Fruit fly (Drosophila melanogaster) whole organism, embryonic: ENCODE results near the gene CG32483.

Experiments used
- CG12236 ChIP-seq: fragments of 200-800 bp; sonication (Bioruptor generic); optimal IDR thresholded peaks from 2 replicates; lab custom pipeline; 2016; ENCODE audit warnings: missing biosample characterization, missing genetic modification characterization
- Dip3 ChIP-seq: fragments of 200-800 bp; sonication (Bioruptor generic); optimal IDR thresholded peaks from 3 replicates; lab custom pipeline; 2016; ENCODE audit warnings: missing biosample characterization, missing genetic modification characterization
- kay ChIP-seq: fragments of 200-800 bp; sonication (Bioruptor generic); optimal IDR thresholded peaks from 2 replicates; lab custom pipeline; 2016; ENCODE audit warnings: missing biosample characterization, missing genetic modification characterization
- repo ChIP-seq: fragments of 200-800 bp; sonication (Bioruptor generic); optimal IDR thresholded peaks from 2 replicates; lab custom pipeline; 2016; ENCODE audit warnings: missing biosample characterization, missing genetic modification characterization

DNA sequence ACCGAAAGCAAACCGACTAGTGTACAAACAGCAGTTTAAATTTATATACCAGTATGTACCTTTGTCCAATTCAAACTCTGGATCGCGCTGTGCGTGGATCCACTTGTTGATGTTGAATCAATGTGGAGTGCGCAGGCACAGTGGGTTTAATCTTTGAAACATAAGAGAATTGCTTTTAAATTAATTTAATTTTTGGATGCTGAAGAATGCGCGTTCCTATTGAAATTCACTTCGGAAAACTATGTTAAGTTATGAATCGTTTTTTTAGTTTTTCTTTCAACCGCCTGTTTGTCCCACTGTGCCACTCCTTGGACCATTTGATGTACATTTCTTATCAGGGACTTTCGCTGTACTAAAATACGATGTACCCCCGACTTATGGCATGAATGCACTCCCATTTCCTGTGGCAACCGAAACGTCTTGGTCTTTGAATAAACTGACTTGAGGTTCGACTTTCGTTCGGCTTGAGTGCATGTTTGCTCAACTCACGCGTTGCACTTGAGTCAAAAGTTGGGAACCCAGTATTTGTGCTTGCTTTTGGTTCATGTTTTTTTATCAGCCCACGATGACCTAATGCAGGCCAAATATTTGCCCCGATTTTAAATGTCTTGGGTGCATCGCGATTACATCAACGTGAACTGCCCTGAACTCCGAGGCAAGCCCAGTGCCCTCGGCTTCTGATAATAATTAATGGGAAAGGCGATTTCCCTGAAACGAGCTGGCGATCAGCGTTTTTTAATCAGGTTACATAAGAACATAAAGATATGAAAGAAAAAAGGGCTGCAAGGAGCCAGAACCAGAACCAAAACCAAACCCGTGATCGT lies 34.8 kb upstream of the CG32483 start:
- TF ChIP-seq Dip3 (GFP tag; lab: Kevin White, UChicago) (peak; percentile 26), CG12236 (GFP tag; lab: Kevin White, UChicago) (peak; percentile 95), repo (GFP tag; lab: Kevin White, UChicago) (peak; percentile 90), kay (GFP tag; lab: Kevin White, UChicago) (peak; percentile 89)
